Fruit fly (Drosophila melanogaster) whole organism, embryonic: ENCODE measurements around the gene spn-E.

Source experiments
- Antp ChIP-seq: fragments of 200-800 bp; sonication (Bioruptor generic); optimal IDR thresholded peaks from 3 replicates; lab custom pipeline; 2016; ENCODE audit warnings: missing biosample characterization, missing genetic modification characterization
- Bdp1 ChIP-seq: fragments of 200-800 bp; sonication (Bioruptor generic); optimal IDR thresholded peaks from 3 replicates; lab custom pipeline; 2016; ENCODE audit warnings: missing biosample characterization, missing genetic modification characterization
- CG10462 ChIP-seq: fragments of 200-800 bp; sonication (Bioruptor generic); optimal IDR thresholded peaks from 2 replicates; lab custom pipeline; 2016; ENCODE audit warnings: missing biosample characterization, missing genetic modification characterization
- CG10543 ChIP-seq: fragments of 200-800 bp; sonication (Bioruptor generic); optimal IDR thresholded peaks from 3 replicates; lab custom pipeline; 2017; ENCODE audit warnings: missing biosample characterization, mild to moderate bottlenecking, missing genetic modification characterization, moderate library complexity
- CG10979 ChIP-seq: fragments of 200-800 bp; sonication (Bioruptor generic); optimal IDR thresholded peaks from 2 replicates; lab custom pipeline; 2018; ENCODE audit warnings: missing biosample characterization, mild to moderate bottlenecking, missing genetic modification characterization, moderate library complexity
- CG11085 ChIP-seq: fragments of 200-800 bp; sonication (Bioruptor generic); IDR thresholded peaks from 2 replicates; pipeline ENCODE4 v1.3.6; 2022; ENCODE audit warnings: missing biosample characterization, missing genetic modification characterization
- CG12236 ChIP-seq: fragments of 200-800 bp; sonication (Bioruptor generic); optimal IDR thresholded peaks from 2 replicates; lab custom pipeline; 2016; ENCODE audit warnings: missing biosample characterization, missing genetic modification characterization
- CG12299 ChIP-seq: fragments of 200-800 bp; sonication (Bioruptor generic); optimal IDR thresholded peaks from 2 replicates; lab custom pipeline; 2018; ENCODE audit warnings: missing biosample characterization, mild to moderate bottlenecking, missing genetic modification characterization
- CG14050 ChIP-seq: fragments of 200-800 bp; sonication (Bioruptor generic); IDR thresholded peaks from 3 replicates; pipeline ENCODE4 v1.3.6; 2022; ENCODE audit warnings: missing biosample characterization, missing genetic modification characterization
- CG14667 ChIP-seq: fragments of 200-800 bp; sonication (Bioruptor generic); IDR thresholded peaks from 2 replicates; pipeline ENCODE4 v1.3.6; 2022; ENCODE audit warnings: missing biosample characterization, missing genetic modification characterization
- CG14860 ChIP-seq: fragments of 200-800 bp; sonication (Bioruptor generic); IDR thresholded peaks from 3 replicates; pipeline ENCODE4 v1.3.6; 2022; ENCODE audit warnings: missing biosample characterization, missing genetic modification characterization; ENCODE audit not compliant: partially characterized antibody
- CG16815 ChIP-seq: fragments of 200-800 bp; sonication (Bioruptor generic); optimal IDR thresholded peaks from 3 replicates; lab custom pipeline; 2017; ENCODE audit warnings: missing biosample characterization, mild to moderate bottlenecking, missing genetic modification characterization
- CG16863 ChIP-seq: fragments of 200-800 bp; sonication (Bioruptor generic); optimal IDR thresholded peaks from 3 replicates; lab custom pipeline; 2016; ENCODE audit warnings: missing biosample characterization, missing genetic modification characterization
- CG1792 ChIP-seq: fragments of 200-800 bp; sonication (Bioruptor generic); optimal IDR thresholded peaks from 2 replicates; lab custom pipeline; 2016; ENCODE audit warnings: missing biosample characterization, missing genetic modification characterization
- CG30020 ChIP-seq: fragments of 200-800 bp; optimal IDR thresholded peaks from 2 replicates; lab custom pipeline; 2019; ENCODE audit warnings: missing biosample characterization, mild to moderate bottlenecking, missing genetic modification characterization, moderate library complexity
- CG32767 ChIP-seq: fragments of 200-800 bp; sonication (Bioruptor generic); IDR thresholded peaks from 2 replicates; pipeline ENCODE4 v1.3.6; 2022; ENCODE audit warnings: missing biosample characterization, missing genetic modification characterization
- CG3726 ChIP-seq: fragments of 200-800 bp; sonication (Bioruptor generic); IDR thresholded peaks from 3 replicates; pipeline ENCODE4, ENCODE4 v1.3.6; 2022; ENCODE audit warnings: missing biosample characterization, missing genetic modification characterization
- CG6654 ChIP-seq: fragments of 200-800 bp; sonication (Bioruptor generic); optimal IDR thresholded peaks from 2 replicates; lab custom pipeline; 2017; ENCODE audit warnings: missing biosample characterization, mild to moderate bottlenecking, missing genetic modification characterization
- CG6791 ChIP-seq: fragments of 200-800 bp; sonication (Bioruptor generic); IDR thresholded peaks from 3 replicates; pipeline ENCODE4 v1.3.6; 2022; ENCODE audit warnings: missing biosample characterization, missing genetic modification characterization; ENCODE audit not compliant: partially characterized antibody
- CG7271 ChIP-seq: fragments of 200-800 bp; sonication (Bioruptor generic); optimal IDR thresholded peaks from 2 replicates; lab custom pipeline; 2018; ENCODE audit warnings: missing biosample characterization, mild to moderate bottlenecking, missing genetic modification characterization, moderate library complexity
- CG7928 ChIP-seq: fragments of 200-800 bp; sonication (Bioruptor generic); optimal IDR thresholded peaks from 2 replicates; lab custom pipeline; 2017; ENCODE audit warnings: missing biosample characterization, mild to moderate bottlenecking, missing genetic modification characterization
- CG9932 ChIP-seq: fragments of 200-800 bp; sonication (Bioruptor generic); IDR thresholded peaks from 2 replicates; pipeline ENCODE4 v1.3.6; 2022; ENCODE audit warnings: missing biosample characterization, missing genetic modification characterization
- Drgx ChIP-seq: fragments of 200-800 bp; sonication (Bioruptor generic); IDR thresholded peaks from 2 replicates; pipeline ENCODE4 v1.3.6; 2022; ENCODE audit warnings: missing biosample characterization, missing genetic modification characterization
- Ets65A ChIP-seq: fragments of 200-800 bp; sonication (Bioruptor generic); peaks from one replicate; lab custom pipeline; 2016; ENCODE audit warnings: missing biosample characterization, missing genetic modification characterization
- Gsc ChIP-seq: fragments of 200-800 bp; sonication (Bioruptor generic); IDR thresholded peaks from 2 replicates; pipeline ENCODE4 v1.3.6; 2022; ENCODE audit warnings: missing biosample characterization, missing genetic modification characterization
- HLHmδ ChIP-seq: fragments of 200-800 bp; sonication (Bioruptor generic); optimal IDR thresholded peaks from 2 replicates; lab custom pipeline; 2018; ENCODE audit warnings: missing biosample characterization, mild to moderate bottlenecking, missing genetic modification characterization, moderate library complexity
- Meics ChIP-seq: fragments of 200-800 bp; sonication (Bioruptor generic); optimal IDR thresholded peaks from 2 replicates; lab custom pipeline; 2017; ENCODE audit warnings: missing biosample characterization, mild to moderate bottlenecking, missing genetic modification characterization
- Nf-YB ChIP-seq: fragments of 200-800 bp; sonication (Bioruptor generic); optimal IDR thresholded peaks from 3 replicates; lab custom pipeline; 2019; ENCODE audit warnings: missing biosample characterization, mild to moderate bottlenecking, missing genetic modification characterization, moderate library complexity
- Ravus ChIP-seq: fragments of 200-800 bp; sonication (Bioruptor generic); IDR thresholded peaks from 2 replicates; pipeline ENCODE4 v1.3.6; 2022; ENCODE audit warnings: missing biosample characterization, missing genetic modification characterization
- Stat92E ChIP-seq, 3 experiments: fragments of >200 bp in 2 of 3; fragments of 200-800 bp in 1 of 3; sonication (Bioruptor generic) in 1 of 3; optimal IDR thresholded peaks; 2 replicates each; lab custom pipeline; 2017 to 2019; ENCODE audit warnings: missing biosample characterization in 3 of 3, missing genetic modification characterization in 3 of 3, mild to moderate bottlenecking in 1 of 3, moderate library complexity in 1 of 3
- az2 ChIP-seq: fragments of 200-800 bp; sonication (Bioruptor generic); optimal IDR thresholded peaks from 3 replicates; lab custom pipeline; 2016; ENCODE audit warnings: missing biosample characterization, missing genetic modification characterization
- da ChIP-seq: fragments of 200-800 bp; sonication (Bioruptor generic); optimal IDR thresholded peaks from 2 replicates; lab custom pipeline; 2016; ENCODE audit warnings: missing biosample characterization, missing genetic modification characterization
- dimm ChIP-seq: fragments of 200-800 bp; sonication (Bioruptor generic); IDR thresholded peaks from 2 replicates; pipeline ENCODE4 v1.3.6; 2022; ENCODE audit warnings: missing biosample characterization, missing genetic modification characterization
- dysf ChIP-seq: fragments of 200-800 bp; sonication (Bioruptor generic); IDR thresholded peaks from 3 replicates; pipeline ENCODE4 v1.3.6; 2022; ENCODE audit warnings: missing biosample characterization, missing genetic modification characterization
- ewg ChIP-seq: fragments of 200-800 bp; sonication (Bioruptor generic); optimal IDR thresholded peaks from 3 replicates; lab custom pipeline; 2017; ENCODE audit warnings: mild to moderate bottlenecking, missing biosample characterization, missing genetic modification reagents, missing genetic modification characterization
- fd102C ChIP-seq: fragments of 200-800 bp; sonication (Bioruptor generic); optimal IDR thresholded peaks from 2 replicates; lab custom pipeline; 2018; ENCODE audit warnings: missing biosample characterization, mild to moderate bottlenecking, missing genetic modification characterization, moderate library complexity
- ftz-f1 ChIP-seq: fragments of 200-800 bp; sonication (Bioruptor generic); optimal IDR thresholded peaks from 2 replicates; lab custom pipeline; 2016; ENCODE audit warnings: missing biosample characterization, missing genetic modification characterization
- h ChIP-seq: fragments of >200 bp; optimal IDR thresholded peaks from 2 replicates; lab custom pipeline; 2017
- jumu ChIP-seq: fragments of 200-800 bp; sonication (Bioruptor generic); optimal IDR thresholded peaks from 3 replicates; lab custom pipeline; 2016; ENCODE audit warnings: missing biosample characterization, missing genetic modification characterization
- oc ChIP-seq: fragments of 200-800 bp; sonication (Bioruptor generic); optimal IDR thresholded peaks from 2 replicates; lab custom pipeline; 2018; ENCODE audit warnings: missing biosample characterization, mild to moderate bottlenecking, missing genetic modification characterization, moderate library complexity
- org-1 ChIP-seq: fragments of 200-800 bp; sonication (Bioruptor generic); optimal IDR thresholded peaks from 2 replicates; lab custom pipeline; 2017; ENCODE audit warnings: missing biosample characterization, missing genetic modification characterization
- pho ChIP-seq: fragments of 200-800 bp; sonication (Bioruptor generic); optimal IDR thresholded peaks from 2 replicates; lab custom pipeline; 2016; ENCODE audit warnings: missing biosample characterization, missing genetic modification characterization
- psq ChIP-seq: fragments of 200-800 bp; sonication (Bioruptor generic); optimal IDR thresholded peaks from 2 replicates; lab custom pipeline; 2017; ENCODE audit warnings: missing biosample characterization, missing genetic modification characterization
- row ChIP-seq: fragments of 200-800 bp; sonication (Bioruptor generic); IDR thresholded peaks from 3 replicates; pipeline ENCODE4 v1.3.6; 2022; ENCODE audit warnings: missing biosample characterization, missing genetic modification characterization
- salm ChIP-seq: fragments of 200-800 bp; sonication (Bioruptor generic); optimal IDR thresholded peaks from 2 replicates; lab custom pipeline; 2018; ENCODE audit warnings: missing biosample characterization, mild to moderate bottlenecking, missing genetic modification characterization
- scrt ChIP-seq: fragments of 200-800 bp; sonication (Bioruptor generic); optimal IDR thresholded peaks from 2 replicates; lab custom pipeline; 2018; ENCODE audit warnings: missing biosample characterization, mild to moderate bottlenecking, missing genetic modification characterization, moderate library complexity
- slbo ChIP-seq: fragments of 200-800 bp; sonication (Bioruptor generic); IDR thresholded peaks from 2 replicates; pipeline ENCODE4 v1.3.6; 2022; ENCODE audit warnings: missing biosample characterization, missing genetic modification characterization
- sna ChIP-seq: fragments of 200-800 bp; sonication (Bioruptor generic); IDR thresholded peaks from 2 replicates; pipeline ENCODE4 v1.3.6; 2022; ENCODE audit warnings: missing biosample characterization, missing genetic modification characterization; ENCODE audit not compliant: partially characterized antibody
- sob ChIP-seq: fragments of 200-800 bp; sonication (Bioruptor generic); IDR thresholded peaks from 2 replicates; pipeline ENCODE4 v1.3.6; 2022; ENCODE audit warnings: missing biosample characterization, missing genetic modification characterization
- stc ChIP-seq: fragments of 200-800 bp; sonication (Bioruptor generic); IDR thresholded peaks from 2 replicates; pipeline ENCODE4 v1.3.6; 2022; ENCODE audit warnings: missing biosample characterization, missing genetic modification characterization
- toy ChIP-seq: fragments of 200-800 bp; sonication (Bioruptor generic); IDR thresholded peaks from 2 replicates; pipeline ENCODE4 v1.3.6; 2022; ENCODE audit warnings: missing biosample characterization, missing genetic modification characterization
- trh ChIP-seq: fragments of 200-800 bp; sonication (Bioruptor generic); optimal IDR thresholded peaks from 2 replicates; lab custom pipeline; 2016; ENCODE audit warnings: missing biosample characterization, missing genetic modification characterization
- vfl ChIP-seq: fragments of 200-800 bp; sonication (Bioruptor generic); optimal IDR thresholded peaks from 2 replicates; lab custom pipeline; 2016; ENCODE audit warnings: missing biosample characterization, missing genetic modification characterization

spn-E gene

DNA sequence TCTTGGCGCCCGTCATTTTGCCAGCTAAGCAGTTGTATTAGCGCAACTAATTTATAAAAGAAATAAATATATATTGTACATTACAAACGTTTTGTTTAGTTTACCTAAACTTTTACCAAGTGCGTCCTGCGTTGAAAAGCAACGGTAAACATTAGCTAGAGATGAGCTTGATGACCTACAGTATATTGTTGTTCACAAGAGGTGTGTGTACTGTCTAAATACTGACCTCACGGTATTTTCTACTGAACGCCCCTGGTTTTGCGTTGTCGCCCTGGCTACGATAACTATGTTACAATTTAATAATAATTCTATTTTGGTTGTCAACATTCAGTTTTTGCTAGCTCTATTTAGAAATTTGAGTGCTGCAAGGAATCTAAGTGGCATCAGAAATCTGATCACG lies 44.8 kb upstream of the spn-E start, which contains the start of gene Acyp2 (continued):
- no peak for TF ChIP-seq scrt
- TF ChIP-seq CG10462 (GFP tag; lab: Kevin White, UChicago): peak; percentile 68
- no peak for TF ChIP-seq CG3726
- no peak for TF ChIP-seq CG6654 (GFP tag; lab: Kevin White, UChicago)
- no peak for TF ChIP-seq salm (tag; lab: Kevin White, UChicago)
- peak; percentile 8 for TF ChIP-seq jumu (GFP tag; lab: Kevin White, UChicago)
- no peak for TF ChIP-seq fd102C (GFP tag; lab: Kevin White, UChicago)
- peak; percentile 98 for TF ChIP-seq CG7928 (GFP tag; lab: Kevin White, UChicago)
- no peak for TF ChIP-seq CG16815 (GFP tag; lab: Kevin White, UChicago)
- no peak for TF ChIP-seq HLHmδ (GFP tag; lab: Kevin White, UChicago)
- no peak for TF ChIP-seq dimm
- TF ChIP-seq h (lab: Kevin White, UChicago): no peak
- peak; percentile 95 for TF ChIP-seq Ets65A (GFP tag; lab: Kevin White, UChicago)
- peak; percentile 8 for TF ChIP-seq CG30020
- TF ChIP-seq Meics (GFP tag; lab: Kevin White, UChicago): no peak
- no peak for TF ChIP-seq CG14667 (GFP tag; lab: Robert Waterston, UW)
- no peak for TF ChIP-seq CG1792
- peak; percentile 69; the same call in 1 of the 2 replicates for TF ChIP-seq slbo
- no peak for TF ChIP-seq Nf-YB
- TF ChIP-seq CG12299 (tag; lab: Kevin White, UChicago): no peak
- no peak for TF ChIP-seq dysf (GFP tag; lab: Robert Waterston, UW)
- TF ChIP-seq psq: no peak
- no peak for TF ChIP-seq Drgx (GFP tag; lab: Robert Waterston, UW)
- peak; percentile 19 for TF ChIP-seq trh
- no peak for TF ChIP-seq CG14860 (GFP tag; lab: Robert Waterston, UW)
- no peak for TF ChIP-seq CG12236 (GFP tag; lab: Kevin White, UChicago)
- peak; percentile 46 for TF ChIP-seq Antp (GFP tag; lab: Kevin White, UChicago)
- TF ChIP-seq ftz-f1: no peak
- peak; percentile 52 for TF ChIP-seq row (GFP tag; lab: Robert Waterston, UW)
- TF ChIP-seq toy (GFP tag; lab: Robert Waterston, UW): no peak
- TF ChIP-seq da: no peak
- TF ChIP-seq Gsc (GFP tag; lab: Robert Waterston, UW): no peak
- no peak for TF ChIP-seq ewg (GFP tag; lab: Kevin White, UChicago)
- TF ChIP-seq sob (GFP tag; lab: Robert Waterston, UW): peak; percentile 16; the same call in 1 of the 2 replicates
- TF ChIP-seq Ravus: no peak
- TF ChIP-seq Stat92E (GFP tag; optimal IDR thresholded peaks at IDR 0.05; lab: Kevin White, UChicago): no peak
- peak; percentile 70 for TF ChIP-seq CG9932 (GFP tag; lab: Robert Waterston, UW)
- TF ChIP-seq CG14050 (GFP tag; lab: Robert Waterston, UW): no peak
- TF ChIP-seq CG6791 (GFP tag; lab: Robert Waterston, UW): peak; percentile 53; the same call in 2 of the 3 replicates
- no peak for TF ChIP-seq az2 (GFP tag; lab: Kevin White, UChicago)
- no peak for TF ChIP-seq CG11085 (GFP tag; lab: Robert Waterston, UW)
- no peak for TF ChIP-seq oc (tag; lab: Kevin White, UChicago)
- peak; percentile 17 for TF ChIP-seq Bdp1 (GFP tag; lab: Kevin White, UChicago)
- no peak for TF ChIP-seq CG10543
- no peak for TF ChIP-seq CG16863 (GFP tag; lab: Kevin White, UChicago)
- TF ChIP-seq org-1 (GFP tag; lab: Kevin White, UChicago): no peak
- no peak for TF ChIP-seq pho (GFP tag; lab: Kevin White, UChicago)
- no peak for TF ChIP-seq stc (GFP tag; lab: Robert Waterston, UW)
- peak; percentile 5 for TF ChIP-seq vfl (GFP tag; lab: Kevin White, UChicago)
- TF ChIP-seq CG10979 (tag; lab: Kevin White, UChicago): no peak
- TF ChIP-seq sna: no peak
- TF ChIP-seq CG32767: no peak
- TF ChIP-seq CG7271 (tag; lab: Kevin White, UChicago): no peak
